Fruit fly (Drosophila melanogaster) whole organism, pupa: ENCODE data around the gene zf30C.

Source experiments
- CG13204 ChIP-seq: fragments of 200-800 bp; sonication (Bioruptor generic); optimal IDR thresholded peaks from 2 replicates; lab custom pipeline; 2018; ENCODE audit warnings: missing biosample characterization, mild to moderate bottlenecking, missing genetic modification characterization, moderate library complexity
- CG8159 ChIP-seq: fragments of 200-800 bp; sonication (Bioruptor generic); optimal IDR thresholded peaks from 3 replicates; lab custom pipeline; 2018; ENCODE audit warnings: missing biosample characterization, mild to moderate bottlenecking, missing genetic modification characterization, moderate library complexity
- EcR ChIP-seq: fragments of 200-800 bp; sonication (Bioruptor generic); optimal IDR thresholded peaks from 3 replicates; lab custom pipeline; 2019; ENCODE audit warnings: missing biosample characterization, missing genetic modification characterization, mild to moderate bottlenecking, moderate library complexity, missing genetic modification reagents
- Pif1A ChIP-seq: fragments of 200-800 bp; sonication (Bioruptor generic); optimal IDR thresholded peaks from 3 replicates; lab custom pipeline; 2016; ENCODE audit warnings: missing biosample characterization, missing genetic modification characterization
- fd96Ca ChIP-seq: fragments of 200-800 bp; sonication (Bioruptor generic); IDR thresholded peaks from 3 replicates; pipeline ENCODE4 v1.3.6; 2022; ENCODE audit warnings: missing biosample characterization, missing genetic modification characterization

DNA sequence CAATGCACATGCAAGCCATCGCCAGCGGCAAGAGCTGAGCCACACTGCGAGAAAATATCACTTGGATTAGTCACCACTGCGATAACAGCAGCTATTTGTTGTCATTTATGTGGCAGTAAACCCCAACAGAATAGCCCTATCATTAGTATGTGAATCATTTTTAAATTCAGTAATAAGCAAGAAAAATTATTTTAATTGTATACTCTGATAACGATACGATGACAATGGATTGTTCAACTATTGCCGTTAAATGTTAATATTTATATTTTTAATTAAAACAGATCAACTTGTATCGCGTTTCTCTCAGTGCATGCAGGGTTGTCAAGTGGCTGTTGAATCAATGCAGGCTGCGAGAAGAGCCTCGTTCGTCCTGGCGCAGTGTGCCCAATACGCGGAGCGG lies 20.3 kb upstream of the zf30C start:
- TF ChIP-seq EcR (GFP tag; lab: Kevin White, UChicago) (no peak), fd96Ca (peak; percentile 59; the same call in 2 of the 3 replicates), CG8159 (tag; lab: Kevin White, UChicago) (peak; percentile 61), Pif1A (GFP tag; lab: Kevin White, UChicago) (no peak), CG13204 (no peak)
